Worm (Caenorhabditis elegans) whole organism, midembryonic: Measurements from ENCODE around the gene F26F4.12.
A peak's percentile ranks its signal among the peaks of the same experiment; 100 is the strongest.

Source experiments
- T22C8.4 ChIP-seq: fragments of 200-800 bp; sonication (Bioruptor generic); IDR thresholded peaks from 2 replicates; pipeline ENCODE4 v1.3.6; 2022; ENCODE audit warnings: missing genetic modification characterization, missing compliant biosample characterization
- flt-1 ChIP-seq: fragments of 200-800 bp; sonication (Bioruptor generic); IDR thresholded peaks from 2 replicates; pipeline ENCODE4 v1.3.6; 2022; ENCODE audit warnings: missing genetic modification characterization, missing compliant biosample characterization
- med-1 ChIP-seq: sonication (generic microtip); optimal IDR thresholded peaks from 2 replicates; lab custom pipeline; 2017; ENCODE audit warnings: missing genetic modification characterization, mild to moderate bottlenecking, missing compliant biosample characterization, antibody characterized with exemption, missing genetic modification reagents; ENCODE audit not compliant: insufficient read depth
- ref-1 ChIP-seq: fragments of 200-800 bp; sonication (Bioruptor generic); conservative IDR thresholded peaks from 2 replicates; pipeline ENCODE4 v1.3.6; 2022; ENCODE audit warnings: missing genetic modification reagents, missing genetic modification characterization, missing compliant biosample characterization
- tab-1 ChIP-seq: fragments of 200-800 bp; sonication (Bioruptor generic); IDR thresholded peaks from 2 replicates; pipeline ENCODE4 v1.3.6; 2022; ENCODE audit warnings: missing genetic modification characterization, missing compliant biosample characterization
- ztf-23 ChIP-seq: fragments of 200-800 bp; sonication (Bioruptor generic); IDR thresholded peaks from 2 replicates; pipeline ENCODE4 v1.3.6; 2022; ENCODE audit warnings: missing genetic modification reagents, missing genetic modification characterization, missing compliant biosample characterization

ce11 chrIII:4899728-4900127 is 10.1 kb downstream of the F26F4.12 start:
- TF ChIP-seq T22C8.4 (GFP tag; lab: Robert Waterston, UW) (peak; percentile 36; the same call in 1 of the 2 replicates), ztf-23 (GFP tag; lab: Robert Waterston, UW) (peak; percentile 94), tab-1 (no peak), flt-1 (GFP tag; lab: Robert Waterston, UW) (peak; percentile 84), ref-1 (GFP tag; lab: Robert Waterston, UW) (no peak), med-1 (no peak)
